Worm (Caenorhabditis elegans): ENCODE results near the gene fbxa-128.
A peak's percentile ranks its signal among the peaks of the same experiment; 100 is the strongest.

Gene fbxa-128

DNA sequence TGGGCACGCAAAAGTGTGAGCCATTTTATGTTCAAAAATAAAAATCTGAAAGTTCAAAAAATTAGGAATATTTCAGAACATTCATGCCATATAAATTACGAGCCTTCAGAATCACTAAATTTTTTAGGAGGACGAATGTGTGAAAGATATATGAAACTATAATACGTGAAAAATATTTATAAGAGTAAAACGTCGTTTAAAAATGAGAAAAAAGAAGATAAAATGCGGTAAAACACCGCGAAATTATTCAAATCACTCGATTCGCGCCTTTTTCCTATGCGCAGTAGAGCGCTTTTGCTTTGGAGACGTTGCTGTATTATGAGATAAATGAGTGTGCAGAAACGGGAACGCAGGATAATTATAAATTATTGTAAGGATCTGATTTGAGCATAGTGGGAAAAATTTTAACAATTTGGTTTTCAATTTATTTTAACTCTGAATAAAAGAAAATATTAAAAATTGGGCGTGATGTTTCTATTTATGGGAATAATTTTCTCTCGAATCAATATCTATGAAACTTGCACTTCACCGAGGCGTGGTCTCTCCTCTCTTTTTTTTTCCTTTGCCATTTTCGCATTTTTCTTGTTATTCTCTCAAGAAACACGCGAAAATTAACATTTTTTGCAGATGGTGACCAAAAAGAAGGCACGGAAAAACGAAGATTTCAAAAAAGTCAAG is 19.6 kb downstream of the fbxa-128 start, which contains the start of the genes sup-35 and Y48A6C.4 (continued):
- TF ChIP-seq ceh-44 (GFP tag; IDR thresholded peaks at IDR 0.05), result peak; percentile 63; the same call in 1 of the 2 replicates
- no peak for TF ChIP-seq set-16 (GFP tag; IDR thresholded peaks at IDR 0.05)
- TF ChIP-seq mdt-29 (GFP tag; IDR thresholded peaks at IDR 0.05), result no peak
- peak; percentile 61 for TF ChIP-seq lin-13 (GFP tag; optimal IDR thresholded peaks at IDR 0.05)
- no peak for TF ChIP-seq daf-19 (GFP tag; conservative IDR thresholded peaks at IDR 0.05)
- no peak for TF ChIP-seq nhr-10 (tag; optimal IDR thresholded peaks at IDR 0.05)
- peak; percentile 78 for TF ChIP-seq mep-1 (tag; optimal IDR thresholded peaks at IDR 0.05)
- TF ChIP-seq F26F4.8 (GFP tag; conservative IDR thresholded peaks at IDR 0.05), result no peak
- TF ChIP-seq arid-1 (GFP tag; conservative IDR thresholded peaks at IDR 0.05), result 0 out of 2 replicates have a peak, but pooled peaks have one; percentile 43
- no peak for TF ChIP-seq ceh-20 (GFP tag; IDR thresholded peaks at IDR 0.05)
- TF ChIP-seq aly-2 (tag; optimal IDR thresholded peaks at IDR 0.05), result no peak

DNA sequence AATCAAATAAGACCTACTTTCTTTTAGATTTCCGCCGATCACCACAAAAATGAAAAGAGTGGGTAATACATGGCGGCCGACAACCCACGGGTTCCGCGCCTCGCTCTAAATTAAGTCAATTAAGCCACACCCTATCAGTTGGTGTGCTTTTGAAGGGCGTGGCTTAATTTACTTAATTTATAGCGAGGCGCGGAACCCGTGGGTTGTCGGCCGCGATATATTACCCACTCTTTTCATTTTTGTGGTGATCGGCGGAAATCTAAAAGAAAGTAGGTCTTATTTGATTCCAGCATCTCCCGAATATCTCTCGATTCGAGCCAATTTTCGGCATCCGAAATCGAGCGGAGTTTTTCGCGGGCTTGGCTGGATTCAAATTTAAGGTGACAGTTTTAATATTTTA is 20.8 kb downstream of the fbxa-128 start:
- TF ChIP-seq madf-9 (GFP tag; conservative IDR thresholded peaks at IDR 0.05), result peak; percentile 45; the same call in 1 of the 2 replicates
- peak; percentile 85 for TF ChIP-seq lin-38 (GFP tag; IDR thresholded peaks at IDR 0.05)
- TF ChIP-seq T26A8.4 (GFP tag; IDR thresholded peaks at IDR 0.05), result peak; percentile 33; the same call in 1 of the 2 replicates
- TF ChIP-seq Y48G9A.11 (GFP tag; IDR thresholded peaks at IDR 0.05), result peak; percentile 53; the same call in 1 of the 2 replicates
- 0 out of 2 replicates have a peak, but pooled peaks have one; percentile 41 for TF ChIP-seq php-3 (GFP tag; IDR thresholded peaks at IDR 0.05)
- peak; percentile 52; the same call in 1 of the 2 replicates for TF ChIP-seq snpc-1.2 (GFP tag; IDR thresholded peaks at IDR 0.05)
- peak; percentile 74; the same call in 1 of the 2 replicates for TF ChIP-seq ceh-44 (GFP tag; IDR thresholded peaks at IDR 0.05)
- TF ChIP-seq arid-1 (GFP tag; conservative IDR thresholded peaks at IDR 0.05), result peak; percentile 35; the same call in 1 of the 2 replicates
- TF ChIP-seq dmd-8 (GFP tag; IDR thresholded peaks at IDR 0.05), result peak; percentile 51; the same call in 1 of the 2 replicates
- 0 out of 2 replicates have a peak, but pooled peaks have one; percentile 32 for TF ChIP-seq Y105C5A.15 (GFP tag; IDR thresholded peaks at IDR 0.05)
- peak; percentile 48 for TF ChIP-seq F49E8.2 (tag; optimal IDR thresholded peaks at IDR 0.05; ENCODE audit: borderline replicate concordance)
- TF ChIP-seq lin-1 (GFP tag; IDR thresholded peaks at IDR 0.05), result peak; percentile 65; the same call in 1 of the 2 replicates
- peak; percentile 52 for TF ChIP-seq unc-130 (GFP tag; optimal IDR thresholded peaks at IDR 0.05)
- peak; percentile 42 for TF ChIP-seq nhr-102 (tag; optimal IDR thresholded peaks at IDR 0.05)

DNA sequence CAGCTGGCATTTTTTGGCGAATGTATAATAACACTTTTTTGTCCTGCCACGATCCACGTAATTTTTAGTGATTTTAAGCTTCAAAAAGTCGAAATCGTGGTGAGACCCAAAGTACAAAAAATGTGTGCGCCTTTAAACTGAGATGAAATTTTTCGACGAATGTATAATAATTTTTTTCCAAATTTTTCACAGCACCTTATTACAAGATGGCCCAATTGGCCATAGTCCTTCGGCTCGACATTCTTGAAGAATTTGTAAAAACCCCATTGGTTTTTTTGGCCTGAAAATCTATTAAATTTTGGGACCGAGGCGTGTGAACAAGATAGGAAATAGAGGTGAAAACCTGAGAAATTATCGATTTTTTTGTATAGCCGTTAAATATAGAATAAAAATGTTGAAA is 23.0 kb downstream of the fbxa-128 start:
- TF ChIP-seq zip-2 (tag; optimal IDR thresholded peaks at IDR 0.05), result no peak
- peak; percentile 51 for TF ChIP-seq aha-1 (tag)

DNA sequence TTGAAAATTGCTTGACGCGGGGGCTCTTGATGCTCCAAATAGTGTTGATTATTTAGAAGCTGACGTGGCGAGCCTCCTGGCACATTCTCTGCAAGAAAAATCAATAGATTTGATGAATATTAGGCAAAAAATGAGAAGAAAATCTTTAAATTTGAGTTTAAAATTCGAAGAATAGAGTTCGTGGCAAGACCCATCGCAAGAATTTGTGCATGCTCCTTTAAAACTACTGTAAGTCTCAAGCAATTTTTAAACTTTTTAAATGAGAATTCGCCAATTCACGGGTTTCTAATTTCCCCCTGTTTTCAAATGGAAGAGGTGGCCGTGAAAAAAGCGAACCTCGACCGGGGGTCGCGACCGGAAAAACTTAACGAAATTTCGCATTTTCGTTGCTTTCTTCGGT is 25.1 kb downstream of the fbxa-128 start:
- TF ChIP-seq nhr-237 (tag; optimal IDR thresholded peaks at IDR 0.05), result no peak
- TF ChIP-seq zfp-3 (GFP tag; conservative IDR thresholded peaks at IDR 0.05), result no peak
- no peak for TF ChIP-seq ZK337.2 (GFP tag; IDR thresholded peaks at IDR 0.05)
- TF ChIP-seq nhr-42 (GFP tag; IDR thresholded peaks at IDR 0.05), result no peak
- TF ChIP-seq daf-19 (GFP tag; conservative IDR thresholded peaks at IDR 0.05), result no peak
- no peak for TF ChIP-seq ceh-44 (GFP tag; IDR thresholded peaks at IDR 0.05)
- TF ChIP-seq ceh-28 (tag; optimal IDR thresholded peaks at IDR 0.05), result no peak
- no peak for TF ChIP-seq mdt-29 (GFP tag; IDR thresholded peaks at IDR 0.05)
- TF ChIP-seq fos-1 (tag; optimal IDR thresholded peaks at IDR 0.05), result no peak
- TF ChIP-seq skn-1 (tag; optimal IDR thresholded peaks at IDR 0.05), result no peak
- no peak for TF ChIP-seq F37D6.2 (tag; optimal IDR thresholded peaks at IDR 0.05)
- TF ChIP-seq D1046.2 (GFP tag; IDR thresholded peaks at IDR 0.05), result no peak
- TF ChIP-seq nhr-10 (tag; optimal IDR thresholded peaks at IDR 0.05), result no peak
- no peak for TF ChIP-seq nhr-11 (tag; optimal IDR thresholded peaks at IDR 0.05)
